Worm (Caenorhabditis elegans): ENCODE results near the gene R10H10.7.

ce11 chrIV:10374601-10375000 is 39.1 kb downstream of the R10H10.7 start, which contains the start of gene mask-1:
- TF ChIP-seq scrt-1 (GFP tag; IDR thresholded peaks at IDR 0.05) = no peak
- TF ChIP-seq ama-1 (optimal IDR thresholded peaks at IDR 0.05) = no peak
- TF ChIP-seq flt-1 (GFP tag; IDR thresholded peaks at IDR 0.05) = no peak
- TF ChIP-seq aly-1 (tag; optimal IDR thresholded peaks at IDR 0.05) = no peak
- TF ChIP-seq ets-7 (tag; optimal IDR thresholded peaks at IDR 0.05) = no peak
- TF ChIP-seq tra-4 (tag; optimal IDR thresholded peaks at IDR 0.05) = no peak
- no peak for TF ChIP-seq pes-1 (GFP tag; IDR thresholded peaks at IDR 0.05)
- no peak for TF ChIP-seq ceh-36 (tag; optimal IDR thresholded peaks at IDR 0.05)
- TF ChIP-seq tbx-37 (GFP tag; conservative IDR thresholded peaks at IDR 0.05) = no peak
- TF ChIP-seq hmbx-1 (tag; optimal IDR thresholded peaks at IDR 0.05) = no peak
- no peak for TF ChIP-seq sea-1 (GFP tag; conservative IDR thresholded peaks at IDR 0.05)
- TF ChIP-seq F13C5.2 (tag; optimal IDR thresholded peaks at IDR 0.05) = no peak

Measured in whole organism, early embryonic.